Worm (Caenorhabditis elegans) whole organism, young adult: Measurements from ENCODE around the gene F54D5.15.

Experiments
- B0019.2 ChIP-seq: fragments of 200-800 bp; sonication (Bioruptor generic); conservative IDR thresholded peaks from 2 replicates; pipeline ENCODE4 v1.3.6; 2022; ENCODE audit warnings: missing genetic modification reagents, missing genetic modification characterization, missing compliant biosample characterization
- B0261.1 ChIP-seq: sonication (generic microtip); optimal IDR thresholded peaks from 2 replicates; lab custom pipeline; 2016; ENCODE audit warnings: mild to moderate bottlenecking, missing genetic modification characterization, moderate library complexity, missing compliant biosample characterization
- F10E7.11 ChIP-seq: sonication (generic microtip); optimal IDR thresholded peaks from 2 replicates; lab custom pipeline; 2017; ENCODE audit warnings: mild to moderate bottlenecking, missing genetic modification characterization, moderate library complexity, missing compliant biosample characterization
- F22D6.2 ChIP-seq: sonication (generic microtip); optimal IDR thresholded peaks from 2 replicates; lab custom pipeline; 2016; ENCODE audit warnings: mild to moderate bottlenecking, missing genetic modification characterization, missing compliant biosample characterization
- F33H1.4 ChIP-seq: fragments of 200-800 bp; sonication (Bioruptor generic); IDR thresholded peaks from 2 replicates; pipeline ENCODE4 v1.3.6; 2022; ENCODE audit warnings: missing genetic modification reagents, missing genetic modification characterization, missing compliant biosample characterization
- F37B4.10 ChIP-seq: fragments of 200-800 bp; sonication (Bioruptor generic); IDR thresholded peaks from 2 replicates; pipeline ENCODE4 v1.3.6; 2022; ENCODE audit warnings: missing genetic modification characterization, missing compliant biosample characterization
- F57A8.1 ChIP-seq: fragments of 200-800 bp; sonication (Bioruptor generic); optimal IDR thresholded peaks from 2 replicates; lab custom pipeline; 2018; ENCODE audit warnings: mild to moderate bottlenecking, missing genetic modification characterization, moderate library complexity, missing compliant biosample characterization
- F57C9.4 ChIP-seq: sonication (generic microtip); optimal IDR thresholded peaks from 2 replicates; lab custom pipeline; 2017; ENCODE audit warnings: mild to moderate bottlenecking, missing genetic modification characterization, missing compliant biosample characterization
- T07F8.4 ChIP-seq: sonication (generic microtip); optimal IDR thresholded peaks from 2 replicates; lab custom pipeline; 2016; ENCODE audit warnings: mild to moderate bottlenecking, missing genetic modification characterization, moderate library complexity, missing compliant biosample characterization
- Y53G8AR.9 ChIP-seq: fragments of 200-800 bp; sonication (Bioruptor generic); conservative IDR thresholded peaks from 2 replicates; pipeline ENCODE4 v1.3.6; 2022; ENCODE audit warnings: missing genetic modification reagents, missing genetic modification characterization, missing compliant biosample characterization
- Y79H2A.3 ChIP-seq: fragments of 200-800 bp; sonication (Bioruptor generic); conservative IDR thresholded peaks from 2 replicates; pipeline ENCODE4 v1.3.6; 2022; ENCODE audit warnings: missing genetic modification reagents, missing genetic modification characterization, missing compliant biosample characterization
- akir-1 ChIP-seq: fragments of 200-800 bp; sonication (Bioruptor generic); optimal IDR thresholded peaks from 2 replicates; lab custom pipeline; 2018; ENCODE audit warnings: mild to moderate bottlenecking, missing genetic modification characterization, moderate library complexity, missing compliant biosample characterization
- ama-1 ChIP-seq, 3 experiments: fragments of 150-350 bp in 1 of 3; sonication (generic microtip) in 2 of 3; optimal IDR thresholded peaks; 2 replicates each; lab custom pipeline; 2014 to 2018; ENCODE audit warnings: missing biosample characterization in 2 of 3, missing genetic modification characterization in 2 of 3, missing genetic modification reagents in 2 of 3
- attf-5 ChIP-seq: fragments of 200-800 bp; sonication (Bioruptor generic); optimal IDR thresholded peaks from 2 replicates; lab custom pipeline; 2018; ENCODE audit warnings: mild to moderate bottlenecking, missing genetic modification characterization, missing compliant biosample characterization
- attf-6 ChIP-seq: fragments of 200-800 bp; sonication (Bioruptor generic); IDR thresholded peaks from 2 replicates; pipeline ENCODE4 v1.3.6; 2022; ENCODE audit warnings: missing genetic modification reagents, missing genetic modification characterization, missing compliant biosample characterization
- ccch-3 ChIP-seq: fragments of 200-800 bp; sonication (Bioruptor generic); optimal IDR thresholded peaks from 2 replicates; lab custom pipeline; 2018; ENCODE audit warnings: mild to moderate bottlenecking, missing genetic modification characterization, missing compliant biosample characterization
- cebp-1 ChIP-seq, 2 experiments: fragments of 200-800 bp in 1 of 2; sonication (Bioruptor generic) in 1 of 2; sonication (generic microtip) in 1 of 2; IDR thresholded peaks in 1 of 2; optimal IDR thresholded peaks in 1 of 2; 2 replicates each; pipeline versions ENCODE4 v1.3.6 to Lab custom; 2017 to 2022; ENCODE audit warnings: missing compliant biosample characterization in 2 of 2, missing genetic modification characterization in 2 of 2, mild to moderate bottlenecking in 1 of 2, missing genetic modification reagents in 1 of 2, moderate library complexity in 1 of 2
- ceh-100 ChIP-seq: fragments of 200-800 bp; sonication (Bioruptor generic); IDR thresholded peaks from 2 replicates; pipeline ENCODE4 v1.3.6; 2022; ENCODE audit warnings: missing genetic modification reagents, missing genetic modification characterization, missing compliant biosample characterization
- ceh-40 ChIP-seq: fragments of 200-800 bp; sonication (Bioruptor generic); IDR thresholded peaks from 2 replicates; pipeline ENCODE4 v1.3.6; 2022; ENCODE audit warnings: missing genetic modification characterization, missing compliant biosample characterization
- ceh-79 ChIP-seq: sonication (generic microtip); optimal IDR thresholded peaks from 2 replicates; lab custom pipeline; 2017; ENCODE audit warnings: mild to moderate bottlenecking, missing genetic modification characterization, missing compliant biosample characterization
- chd-7 ChIP-seq: sonication (generic microtip); optimal IDR thresholded peaks from 2 replicates; lab custom pipeline; 2016; ENCODE audit warnings: mild to moderate bottlenecking, missing genetic modification characterization, moderate library complexity, missing compliant biosample characterization
- die-1 ChIP-seq: sonication (generic microtip); optimal IDR thresholded peaks from 2 replicates; lab custom pipeline; 2016; ENCODE audit warnings: missing genotype, mild to moderate bottlenecking, missing genetic modification characterization, missing compliant biosample characterization
- efl-1 ChIP-seq: fragments of 150-350 bp; optimal IDR thresholded peaks from 2 replicates; lab custom pipeline; 2014; ENCODE audit warnings: missing biosample characterization, missing genetic modification reagents, missing genetic modification characterization
- ets-4 ChIP-seq: fragments of 200-800 bp; sonication (Bioruptor generic); optimal IDR thresholded peaks from 2 replicates; lab custom pipeline; 2018; ENCODE audit warnings: mild to moderate bottlenecking, missing genetic modification characterization, missing compliant biosample characterization
- fkh-3 ChIP-seq: sonication (generic microtip); optimal IDR thresholded peaks from 2 replicates; lab custom pipeline; 2016; ENCODE audit warnings: mild to moderate bottlenecking, missing genetic modification characterization, missing compliant biosample characterization
- gei-17 ChIP-seq: fragments of 200-800 bp; sonication (Bioruptor generic); optimal IDR thresholded peaks from 2 replicates; lab custom pipeline; 2018; ENCODE audit warnings: mild to moderate bottlenecking, missing genetic modification characterization, missing compliant biosample characterization
- him-1 ChIP-seq: sonication (generic microtip); optimal IDR thresholded peaks from 2 replicates; lab custom pipeline; 2016; ENCODE audit warnings: missing genotype, missing genetic modification reagents, missing genetic modification characterization, missing compliant biosample characterization
- hmg-20 ChIP-seq: fragments of 200-800 bp; sonication (Bioruptor generic); IDR thresholded peaks from 2 replicates; pipeline ENCODE4 v1.3.6; 2022; ENCODE audit warnings: missing genetic modification reagents, missing genetic modification characterization, missing compliant biosample characterization
- hsf-1 ChIP-seq: fragments of 200-800 bp; sonication (Bioruptor generic); IDR thresholded peaks from 2 replicates; pipeline ENCODE4 v1.3.6; 2022; ENCODE audit warnings: missing genetic modification reagents, missing genetic modification characterization, missing compliant biosample characterization
- let-607 ChIP-seq, 2 experiments: fragments of 200-800 bp in 1 of 2; sonication (Bioruptor generic) in 1 of 2; sonication (generic microtip) in 1 of 2; optimal IDR thresholded peaks; 2 replicates each; lab custom pipeline; 2016 to 2018; ENCODE audit warnings: mild to moderate bottlenecking in 2 of 2, missing compliant biosample characterization in 2 of 2, missing genetic modification characterization in 2 of 2, moderate library complexity in 2 of 2, missing genotype in 1 of 2
- lin-26 ChIP-seq: fragments of 200-800 bp; sonication (Bioruptor generic); IDR thresholded peaks from 2 replicates; pipeline ENCODE4 v1.3.6; 2022; ENCODE audit warnings: missing genetic modification reagents, missing genetic modification characterization, missing compliant biosample characterization
- lsy-27 ChIP-seq: sonication (generic microtip); optimal IDR thresholded peaks from 2 replicates; lab custom pipeline; 2017; ENCODE audit warnings: missing genetic modification characterization, mild to moderate bottlenecking, missing compliant biosample characterization, antibody characterized with exemption, missing genotype, borderline replicate concordance; ENCODE audit not compliant: insufficient read depth
- madf-10 ChIP-seq: sonication (generic microtip); optimal IDR thresholded peaks from 2 replicates; lab custom pipeline; 2016; ENCODE audit warnings: mild to moderate bottlenecking, missing genetic modification characterization, missing compliant biosample characterization
- madf-6 ChIP-seq: fragments of 200-800 bp; sonication (Bioruptor generic); IDR thresholded peaks from 2 replicates; pipeline ENCODE4 v1.3.6; 2022; ENCODE audit warnings: missing genetic modification reagents, missing genetic modification characterization, missing compliant biosample characterization
- mes-4 ChIP-seq: sonication (generic microtip); optimal IDR thresholded peaks from 2 replicates; lab custom pipeline; 2016; ENCODE audit warnings: missing genotype, missing genetic modification characterization, missing compliant biosample characterization
- nfyb-1 ChIP-seq: fragments of 200-800 bp; sonication (Bioruptor generic); IDR thresholded peaks from 2 replicates; pipeline ENCODE4 v1.3.6; 2022; ENCODE audit warnings: missing genetic modification reagents, missing genetic modification characterization, missing compliant biosample characterization
- nhr-27 ChIP-seq: fragments of 200-800 bp; sonication (Bioruptor generic); optimal IDR thresholded peaks from 2 replicates; lab custom pipeline; 2018; ENCODE audit warnings: mild to moderate bottlenecking, missing genetic modification characterization, moderate library complexity, missing compliant biosample characterization
- nhr-80 ChIP-seq: sonication (generic microtip); optimal IDR thresholded peaks from 2 replicates; lab custom pipeline; 2016; ENCODE audit warnings: missing genetic modification characterization, missing compliant biosample characterization
- snpc-1.1 ChIP-seq: sonication (generic microtip); optimal IDR thresholded peaks from 2 replicates; lab custom pipeline; 2017; ENCODE audit warnings: missing genetic modification characterization, mild to moderate bottlenecking, missing compliant biosample characterization, antibody characterized with exemption, moderate library complexity, missing genotype, missing genetic modification reagents; ENCODE audit not compliant: insufficient read depth
- sptf-2 ChIP-seq: fragments of 200-800 bp; sonication (Bioruptor generic); optimal IDR thresholded peaks from 2 replicates; lab custom pipeline; 2018; ENCODE audit warnings: mild to moderate bottlenecking, missing genetic modification characterization, missing compliant biosample characterization
- tbx-9 ChIP-seq: sonication (generic microtip); optimal IDR thresholded peaks from 2 replicates; lab custom pipeline; 2016; ENCODE audit warnings: borderline replicate concordance, missing genetic modification characterization, inconsistent platforms, missing compliant biosample characterization
- unc-130 ChIP-seq: sonication (generic microtip); optimal IDR thresholded peaks from 2 replicates; lab custom pipeline; 2016; ENCODE audit warnings: missing genetic modification reagents, missing genetic modification characterization, missing compliant biosample characterization
- xnd-1 ChIP-seq: sonication (generic microtip); optimal IDR thresholded peaks from 2 replicates; lab custom pipeline; 2016; ENCODE audit warnings: missing genotype, missing genetic modification reagents, missing genetic modification characterization, missing compliant biosample characterization
- zim-3 ChIP-seq: sonication (generic microtip); optimal IDR thresholded peaks from 2 replicates; lab custom pipeline; 2017; ENCODE audit warnings: mild to moderate bottlenecking, missing genetic modification characterization, moderate library complexity, missing compliant biosample characterization
- ztf-18 ChIP-seq: sonication (generic microtip); optimal IDR thresholded peaks from 2 replicates; lab custom pipeline; 2016; ENCODE audit warnings: missing genotype, mild to moderate bottlenecking, missing genetic modification characterization, missing compliant biosample characterization
- ztf-3 ChIP-seq: fragments of 200-800 bp; sonication (Bioruptor generic); optimal IDR thresholded peaks from 2 replicates; lab custom pipeline; 2018; ENCODE audit warnings: mild to moderate bottlenecking, missing genetic modification characterization, missing compliant biosample characterization

F54D5.15 gene

DNA sequence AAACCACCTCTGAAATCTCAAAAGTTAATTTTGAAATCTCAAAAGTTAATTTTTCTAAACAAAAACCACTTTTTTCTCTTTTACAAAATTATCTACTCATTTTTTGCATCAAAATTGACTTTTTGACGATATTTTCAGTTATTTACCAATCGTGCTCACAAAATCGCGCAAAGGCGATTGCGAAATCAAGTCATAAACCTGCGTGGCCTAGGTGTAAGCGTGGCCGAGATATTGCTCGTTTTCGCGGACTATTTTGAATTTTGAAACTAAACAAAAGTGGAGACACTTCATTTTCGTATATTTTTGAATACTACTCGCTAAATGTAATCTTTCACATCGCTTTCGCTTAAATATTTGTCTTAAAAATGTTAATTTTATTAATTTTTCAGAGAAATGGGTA lies 14.3 kb upstream of the F54D5.15 start, which contains the start of gene smc-6:
Gene smc-6, plus strand, starts transcription at position 390 of the 400 bp plus-strand sequence.
- TF ChIP-seq nhr-80 (tag; lab: Kevin White, UChicago) (peak; percentile 28), xnd-1 (no peak), cebp-1 (GFP tag; IDR thresholded peaks at IDR 0.05; lab: Robert Waterston, UW) (peak; percentile 96), cebp-1 (tag; optimal IDR thresholded peaks at IDR 0.05; lab: Kevin White, UChicago) (peak; percentile 99), attf-5 (GFP tag; lab: Kevin White, UChicago) (peak; percentile 77)

DNA sequence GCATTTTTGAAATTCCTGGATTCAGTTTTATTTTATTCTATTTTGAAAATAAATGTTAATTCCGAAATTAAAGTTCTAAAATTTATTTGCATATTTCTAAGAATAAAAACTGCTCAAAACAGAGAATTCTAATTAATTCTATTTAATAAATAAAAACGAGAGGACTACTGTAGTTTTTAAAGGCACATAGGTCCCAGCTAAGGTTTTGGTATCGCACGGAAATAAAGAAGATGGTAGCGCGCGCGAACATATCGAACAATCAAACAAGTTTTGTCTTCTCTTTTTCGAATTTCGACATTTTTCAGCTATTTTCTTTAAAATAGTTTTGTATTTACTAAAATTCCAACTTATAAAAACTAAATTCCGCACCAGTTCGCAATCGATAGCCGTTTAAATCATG lies 13.8 kb upstream of the F54D5.15 start:
- TF ChIP-seq die-1 (no peak), akir-1 (no peak), ztf-3 (no peak), him-1 (peak; percentile 37), hsf-1 (GFP tag; lab: Robert Waterston, UW) (peak; percentile 88), ztf-18 (tag; lab: Kevin White, UChicago) (peak; percentile 33), B0261.1 (no peak), ceh-100 (GFP tag; lab: Robert Waterston, UW) (peak; percentile 18; the same call in 1 of the 2 replicates), F37B4.10 (GFP tag; lab: Robert Waterston, UW) (no peak), snpc-1.1 (tag; lab: Kevin White, UChicago) (no peak), B0019.2 (peak; percentile 83), lin-26 (GFP tag; lab: Robert Waterston, UW) (no peak), tbx-9 (tag; lab: Kevin White, UChicago) (no peak), mes-4 (tag; lab: Kevin White, UChicago) (no peak), Y53G8AR.9 (GFP tag; lab: Robert Waterston, UW) (no peak), nhr-27 (tag; lab: Kevin White, UChicago) (no peak), nfyb-1 (no peak), T07F8.4 (tag; lab: Kevin White, UChicago) (no peak), Y79H2A.3 (GFP tag; lab: Robert Waterston, UW) (0 out of 2 replicates have a peak, but pooled peaks have one; percentile 73), F33H1.4 (GFP tag; lab: Robert Waterston, UW) (peak; percentile 96), F10E7.11 (tag; lab: Kevin White, UChicago) (no peak), attf-6 (GFP tag; lab: Robert Waterston, UW) (0 out of 2 replicates have a peak, but pooled peaks have one; percentile 48), sptf-2 (no peak), zim-3 (tag; lab: Kevin White, UChicago) (no peak), let-607 (tag; optimal IDR thresholded peaks at IDR 0.05; lab: Kevin White, UChicago) (no peak), madf-6 (GFP tag; lab: Robert Waterston, UW) (peak; percentile 99), F57C9.4 (tag; lab: Kevin White, UChicago) (no peak), unc-130 (GFP tag; lab: Kevin White, UChicago) (peak; percentile 58), efl-1 (peak; percentile 97), hmg-20 (no peak), F57A8.1 (GFP tag; lab: Kevin White, UChicago) (no peak), fkh-3 (tag; lab: Kevin White, UChicago) (no peak), xnd-1 (peak; percentile 93), ccch-3 (GFP tag; lab: Kevin White, UChicago) (no peak), ets-4 (GFP tag; lab: Kevin White, UChicago) (no peak), lsy-27 (no peak), chd-7 (tag; lab: Kevin White, UChicago) (no peak), madf-10 (no peak), gei-17 (GFP tag; lab: Kevin White, UChicago) (no peak), F22D6.2 (tag; lab: Kevin White, UChicago) (no peak), ceh-40 (GFP tag; lab: Robert Waterston, UW) (no peak), ama-1 (optimal IDR thresholded peaks at IDR 0.05; lab: Kevin White, UChicago) (no peak), ama-1 (GFP tag; optimal IDR thresholded peaks at IDR 0.05; lab: Kevin White, UChicago) (no peak), ceh-79 (tag; lab: Kevin White, UChicago) (no peak)
